Worm (Caenorhabditis elegans): Measurements from ENCODE around the gene K01A6.7.

K01A6.7 gene

ce11 chrIV:11765507-11765906 is 27.1 kb upstream of the K01A6.7 start (continued):
- TF ChIP-seq nhr-12 (tag; optimal IDR thresholded peaks at IDR 0.05) (no peak), lsy-12 (tag; optimal IDR thresholded peaks at IDR 0.05) (no peak), nhr-11 (tag; optimal IDR thresholded peaks at IDR 0.05) (peak; percentile 4), hmg-11 (tag; optimal IDR thresholded peaks at IDR 0.05) (peak; percentile 57)

ce11 chrIV:11760700-11761459 is 22.5 kb upstream of the K01A6.7 start, which contains the start of gene T12A7.2:
TSS of gene T12A7.2 (minus strand) at chrIV:11761111.
- TF ChIP-seq pqm-1 (tag; optimal IDR thresholded peaks at IDR 0.05) = peak; percentile 32
- no peak for TF ChIP-seq hmg-11 (tag; optimal IDR thresholded peaks at IDR 0.05)
- TF ChIP-seq elt-2 (tag; optimal IDR thresholded peaks at IDR 0.05) = peak; percentile 80
- TF ChIP-seq unc-39 (tag; optimal IDR thresholded peaks at IDR 0.05) = no peak
- peak; percentile 27 for TF ChIP-seq nfya-1 (tag; optimal IDR thresholded peaks at IDR 0.05; ENCODE audit: insufficient read depth)
- no peak for TF ChIP-seq zag-1 (tag; optimal IDR thresholded peaks at IDR 0.05)
- no peak for TF ChIP-seq nhr-23 (tag; optimal IDR thresholded peaks at IDR 0.05)
- peak; percentile 68 for TF ChIP-seq pha-4 (tag; optimal IDR thresholded peaks at IDR 0.05)
- TF ChIP-seq egl-5 (tag; optimal IDR thresholded peaks at IDR 0.05) = no peak
- TF ChIP-seq nhr-67 (tag; optimal IDR thresholded peaks at IDR 0.05) = no peak

- TF ChIP-seq tbx-2 (tag; optimal IDR thresholded peaks at IDR 0.05) (no peak), nhr-237 (tag; optimal IDR thresholded peaks at IDR 0.05) (no peak), egl-27 (tag; optimal IDR thresholded peaks at IDR 0.05) (no peak), nhr-77 (tag; optimal IDR thresholded peaks at IDR 0.05) (no peak), fos-1 (tag; optimal IDR thresholded peaks at IDR 0.05) (no peak), elt-2 (tag; optimal IDR thresholded peaks at IDR 0.05) (no peak), hmg-11 (tag; optimal IDR thresholded peaks at IDR 0.05) (no peak)
These were observed 21.5 kb upstream of the K01A6.7 start for ce11 chrIV:11759852-11760251.

ce11 chrIV:11755907-11756306 is 17.5 kb upstream of the K01A6.7 start, which contains the start of gene T12A7.9:
TSS of gene T12A7.9 (minus strand) at chrIV:11756007.
- no peak for TF ChIP-seq ama-1 (optimal IDR thresholded peaks at IDR 0.05)
- TF ChIP-seq elt-3 (tag; optimal IDR thresholded peaks at IDR 0.05) = no peak
- no peak for TF ChIP-seq R02D3.7 (tag; optimal IDR thresholded peaks at IDR 0.05)
- TF ChIP-seq unc-62 (GFP tag; optimal IDR thresholded peaks at IDR 0.05) = no peak
- no peak for TF ChIP-seq nhr-28 (tag; optimal IDR thresholded peaks at IDR 0.05)
- no peak for TF ChIP-seq tbx-2 (tag; optimal IDR thresholded peaks at IDR 0.05)
- peak; percentile 26 for TF ChIP-seq elt-2 (tag; optimal IDR thresholded peaks at IDR 0.05)

ce11 chrIV:11755003-11755402 is 16.6 kb upstream of the K01A6.7 start, which contains the start of gene T12A7.10:
TSS of gene T12A7.10 (minus strand) at chrIV:11755103.
- no peak for TF ChIP-seq aly-2 (tag; optimal IDR thresholded peaks at IDR 0.05)
- no peak for TF ChIP-seq unc-62 (GFP tag; optimal IDR thresholded peaks at IDR 0.05)
- TF ChIP-seq hmg-11 (tag; optimal IDR thresholded peaks at IDR 0.05) = no peak

- TF ChIP-seq ceh-9 (tag; optimal IDR thresholded peaks at IDR 0.05) (no peak), nhr-76 (tag; optimal IDR thresholded peaks at IDR 0.05) (no peak), nhr-12 (tag; optimal IDR thresholded peaks at IDR 0.05) (no peak), unc-39 (tag; optimal IDR thresholded peaks at IDR 0.05) (no peak)
These were observed 16.0 kb upstream of the K01A6.7 start, which contains the start of gene scl-18 for ce11 chrIV:11754328-11754727. TSS of gene scl-18 (minus strand) at chrIV:11754428.

ce11 chrIV:11748852-11749251 is 10.5 kb upstream of the K01A6.7 start, which contains the start of gene T12A7.6:
TSS of gene T12A7.6 (plus strand) at chrIV:11749220.
- TF ChIP-seq elt-2 (tag; optimal IDR thresholded peaks at IDR 0.05) = no peak
- no peak for TF ChIP-seq fos-1 (tag; optimal IDR thresholded peaks at IDR 0.05)
- TF ChIP-seq nhr-43 (tag; optimal IDR thresholded peaks at IDR 0.05; ENCODE audit: poor library complexity, severe bottlenecking) = no peak
- no peak for TF ChIP-seq ceh-9 (tag; optimal IDR thresholded peaks at IDR 0.05)
- TF ChIP-seq nhr-76 (tag; optimal IDR thresholded peaks at IDR 0.05) = no peak
- TF ChIP-seq nhr-77 (tag; optimal IDR thresholded peaks at IDR 0.05) = no peak
- no peak for TF ChIP-seq unc-39 (tag; optimal IDR thresholded peaks at IDR 0.05)
- no peak for TF ChIP-seq snpc-4 (tag; optimal IDR thresholded peaks at IDR 0.05)
- no peak for TF ChIP-seq ama-1 (optimal IDR thresholded peaks at IDR 0.05)
- no peak for TF ChIP-seq nhr-23 (tag; optimal IDR thresholded peaks at IDR 0.05)

All from whole organism, L3 larva.